Fruit fly (Drosophila melanogaster): Measurements from ENCODE around the gene CG32986.

The CG32986 gene

dm6 chr2L:8845931-8846330, 16.6 kb upstream of the CG32986 start (continued):
- TF ChIP-seq CG18011 (GFP tag; optimal IDR thresholded peaks at IDR 0.05), result peak; percentile 65
- TF ChIP-seq jumu (GFP tag; optimal IDR thresholded peaks at IDR 0.05), result peak; percentile 47
- peak; percentile 76 for TF ChIP-seq CG4854 (GFP tag; optimal IDR thresholded peaks at IDR 0.05)
- no peak for TF ChIP-seq CTCF (GFP tag; optimal IDR thresholded peaks at IDR 0.05)
- no peak for TF ChIP-seq ind (GFP tag; optimal IDR thresholded peaks at IDR 0.05)
- TF ChIP-seq sens (GFP tag), result peak; percentile 96
- peak; percentile 28; the same call in 1 of the 3 replicates for TF ChIP-seq CG14050 (GFP tag; IDR thresholded peaks at IDR 0.05)
- TF ChIP-seq Dref (GFP tag; IDR thresholded peaks at IDR 0.05), result no peak
- peak in 1 of 3 experiments; percentile 63 for TF ChIP-seq lola (GFP tag; optimal IDR thresholded peaks at IDR 0.05)
- peak; percentile 86 for TF ChIP-seq CG1602 (GFP tag; optimal IDR thresholded peaks at IDR 0.05)
- peak; percentile 81 for TF ChIP-seq CG10462 (GFP tag; optimal IDR thresholded peaks at IDR 0.05)
- peak; percentile 45 for TF ChIP-seq Jarid2 (GFP tag; optimal IDR thresholded peaks at IDR 0.05)
- peak; percentile 67 for TF ChIP-seq Hsf (GFP tag; optimal IDR thresholded peaks at IDR 0.05)
- peak; percentile 83 for TF ChIP-seq CG13775 (GFP tag; optimal IDR thresholded peaks at IDR 0.05)
- peak; percentile 91 for TF ChIP-seq Mes4 (GFP tag; optimal IDR thresholded peaks at IDR 0.05)
- peak; percentile 83 for TF ChIP-seq caup (GFP tag; optimal IDR thresholded peaks at IDR 0.05; ENCODE audit: severe bottlenecking)
- TF ChIP-seq ranshi (GFP tag; IDR thresholded peaks at IDR 0.05), result peak; percentile 41; the same call in 1 of the 2 replicates
- no peak for TF ChIP-seq CG31224 (GFP tag; IDR thresholded peaks at IDR 0.05)
- peak; percentile 54 for TF ChIP-seq grn (GFP tag; optimal IDR thresholded peaks at IDR 0.05)
- peak; percentile 91 for TF ChIP-seq CG10209 (GFP tag; optimal IDR thresholded peaks at IDR 0.05)
- TF ChIP-seq CG9727 (GFP tag; optimal IDR thresholded peaks at IDR 0.05), result peak; percentile 92
- TF ChIP-seq Fer3 (tag; optimal IDR thresholded peaks at IDR 0.05), result peak; percentile 58
- no peak for TF ChIP-seq CG2129 (GFP tag; IDR thresholded peaks at IDR 0.05; ENCODE audit: partially characterized antibody)
- TF ChIP-seq CG34422 (GFP tag; IDR thresholded peaks at IDR 0.05), result no peak
- TF ChIP-seq Antp (GFP tag; optimal IDR thresholded peaks at IDR 0.05), result peak; percentile 40
- TF ChIP-seq CG12391 (tag; optimal IDR thresholded peaks at IDR 0.05), result peak; percentile 71
- TF ChIP-seq CG9215 (GFP tag; IDR thresholded peaks at IDR 0.05), result no peak
- TF ChIP-seq CG2202 (tag; optimal IDR thresholded peaks at IDR 0.05), result peak; percentile 98
- TF ChIP-seq Usf (GFP tag; optimal IDR thresholded peaks at IDR 0.05), result peak; percentile 47
- TF ChIP-seq dpn (GFP tag; optimal IDR thresholded peaks at IDR 0.05), result peak; percentile 15 to 74
- no peak for TF ChIP-seq HLH4C (GFP tag; IDR thresholded peaks at IDR 0.05; ENCODE audit: partially characterized antibody)
- peak; percentile 30 for TF ChIP-seq CG10267 (tag; optimal IDR thresholded peaks at IDR 0.05)
- TF ChIP-seq croc (GFP tag; conservative IDR thresholded peaks at IDR 0.05), result no peak
- peak; percentile 48 for TF ChIP-seq slou (GFP tag; optimal IDR thresholded peaks at IDR 0.05)
- peak; percentile 80 for TF ChIP-seq salm (tag; optimal IDR thresholded peaks at IDR 0.05)
- peak; percentile 61 for TF ChIP-seq zfh2 (GFP tag; optimal IDR thresholded peaks at IDR 0.05)
- peak; percentile 33; the same call in 1 of the 2 replicates for TF ChIP-seq stc (GFP tag; IDR thresholded peaks at IDR 0.05)
- peak; percentile 58 for TF ChIP-seq CG14710 (tag; optimal IDR thresholded peaks at IDR 0.05)
- no peak for TF ChIP-seq CG4424 (GFP tag; optimal IDR thresholded peaks at IDR 0.05)
- peak; percentile 84 for TF ChIP-seq CG8924 (tag; optimal IDR thresholded peaks at IDR 0.05)
- peak; percentile 56 for TF ChIP-seq Dip3 (GFP tag; optimal IDR thresholded peaks at IDR 0.05)
- TF ChIP-seq CG9437 (GFP tag; optimal IDR thresholded peaks at IDR 0.05), result peak; percentile 3
- TF ChIP-seq NfI (GFP tag; optimal IDR thresholded peaks at IDR 0.05), result peak; percentile 59

Data from whole organism, embryonic.